Worm (Caenorhabditis elegans) whole organism, late embryonic: ENCODE measurements around the gene gadr-3.
A peak's percentile ranks its signal among the peaks of the same experiment; 100 is the strongest.

Source experiments
- C38D4.7 ChIP-seq: fragments of 200-800 bp; sonication (Bioruptor generic); optimal IDR thresholded peaks from 2 replicates; lab custom pipeline; 2018; ENCODE audit warnings: mild to moderate bottlenecking, missing genetic modification characterization, moderate library complexity, missing compliant biosample characterization
- F13H6.1 ChIP-seq: sonication (generic microtip); optimal IDR thresholded peaks from 2 replicates; lab custom pipeline; 2016; ENCODE audit warnings: missing genetic modification characterization, missing compliant biosample characterization
- K02D7.2 ChIP-seq: sonication (generic microtip); optimal IDR thresholded peaks from 2 replicates; lab custom pipeline; 2017; ENCODE audit warnings: mild to moderate bottlenecking, missing genetic modification characterization, missing compliant biosample characterization
- K09A11.1 ChIP-seq: sonication (generic microtip); optimal IDR thresholded peaks from 2 replicates; lab custom pipeline; 2017; ENCODE audit warnings: antibody characterized with exemption, mild to moderate bottlenecking, missing genetic modification characterization, missing compliant biosample characterization; ENCODE audit not compliant: insufficient read depth
- T23F11.4 ChIP-seq: fragments of 200-800 bp; sonication (Bioruptor generic); optimal IDR thresholded peaks from 2 replicates; lab custom pipeline; 2018; ENCODE audit warnings: mild to moderate bottlenecking, missing genetic modification characterization, missing compliant biosample characterization
- ahr-1 ChIP-seq: sonication (generic microtip); optimal IDR thresholded peaks from 2 replicates; lab custom pipeline; 2016; ENCODE audit warnings: missing genetic modification characterization, missing compliant biosample characterization
- ama-1 ChIP-seq: fragments of 150-350 bp; optimal IDR thresholded peaks from 2 replicates; lab custom pipeline; 2014
- ceh-14 ChIP-seq: sonication (generic microtip); optimal IDR thresholded peaks from 2 replicates; lab custom pipeline; 2016; ENCODE audit warnings: missing genotype, missing genetic modification characterization, missing compliant biosample characterization
- ceh-18 ChIP-seq: sonication (generic microtip); optimal IDR thresholded peaks from 2 replicates; lab custom pipeline; 2016; ENCODE audit warnings: missing genetic modification characterization, missing compliant biosample characterization
- ceh-19 ChIP-seq: fragments of 200-800 bp; sonication (Bioruptor generic); optimal IDR thresholded peaks from 2 replicates; lab custom pipeline; 2018; ENCODE audit warnings: mild to moderate bottlenecking, missing genetic modification characterization, missing compliant biosample characterization
- ceh-2 ChIP-seq: sonication (generic microtip); optimal IDR thresholded peaks from 2 replicates; lab custom pipeline; 2016; ENCODE audit warnings: missing genotype, missing genetic modification characterization, missing compliant biosample characterization
- ceh-22 ChIP-seq: sonication (generic microtip); optimal IDR thresholded peaks from 2 replicates; lab custom pipeline; 2017; ENCODE audit warnings: missing biosample characterization, missing genetic modification characterization
- ceh-31 ChIP-seq: sonication (generic microtip); optimal IDR thresholded peaks from 2 replicates; lab custom pipeline; 2016; ENCODE audit warnings: missing genetic modification characterization, missing compliant biosample characterization
- ceh-48 ChIP-seq: sonication (generic microtip); optimal IDR thresholded peaks from 2 replicates; lab custom pipeline; 2016; ENCODE audit warnings: missing genetic modification characterization, inconsistent platforms, missing compliant biosample characterization
- ceh-9 ChIP-seq: sonication (generic microtip); optimal IDR thresholded peaks from 2 replicates; lab custom pipeline; 2016; ENCODE audit warnings: mild to moderate bottlenecking, missing genetic modification characterization, inconsistent platforms, missing compliant biosample characterization
- dmd-4 ChIP-seq: sonication (generic microtip); optimal IDR thresholded peaks from 2 replicates; lab custom pipeline; 2016; ENCODE audit warnings: borderline replicate concordance, missing genetic modification characterization, missing compliant biosample characterization
- eyg-1 ChIP-seq: sonication (generic microtip); optimal IDR thresholded peaks from 2 replicates; lab custom pipeline; 2016; ENCODE audit warnings: missing genotype, missing genetic modification characterization, missing compliant biosample characterization
- fkh-10 ChIP-seq: fragments of 150-350 bp; optimal IDR thresholded peaks from 2 replicates; lab custom pipeline; 2014; ENCODE audit warnings: missing biosample characterization, missing genetic modification reagents, missing genetic modification characterization
- hlh-13 ChIP-seq: fragments of 200-800 bp; sonication (Bioruptor generic); optimal IDR thresholded peaks from 2 replicates; lab custom pipeline; 2018; ENCODE audit warnings: mild to moderate bottlenecking, missing genetic modification characterization, missing compliant biosample characterization
- hlh-30 ChIP-seq: sonication (generic microtip); optimal IDR thresholded peaks from 2 replicates; lab custom pipeline; 2017; ENCODE audit warnings: antibody characterized with exemption, missing genetic modification characterization, missing compliant biosample characterization; ENCODE audit not compliant: insufficient read depth
- hlh-6 ChIP-seq: sonication (generic microtip); optimal IDR thresholded peaks from 2 replicates; lab custom pipeline; 2016; ENCODE audit warnings: missing genotype, missing genetic modification characterization, missing compliant biosample characterization
- hlh-8 ChIP-seq: sonication (generic microtip); optimal IDR thresholded peaks from 2 replicates; lab custom pipeline; 2016; ENCODE audit warnings: missing genotype, missing genetic modification characterization, missing compliant biosample characterization
- lim-6 ChIP-seq: sonication (generic microtip); optimal IDR thresholded peaks from 2 replicates; lab custom pipeline; 2016; ENCODE audit warnings: missing genetic modification characterization, missing compliant biosample characterization
- madf-2 ChIP-seq: sonication (generic microtip); optimal IDR thresholded peaks from 2 replicates; lab custom pipeline; 2017; ENCODE audit warnings: missing genetic modification characterization, missing compliant biosample characterization
- nfya-1 ChIP-seq: sonication (generic microtip); optimal IDR thresholded peaks from 2 replicates; lab custom pipeline; 2017; ENCODE audit warnings: missing genetic modification characterization, mild to moderate bottlenecking, missing compliant biosample characterization, antibody characterized with exemption, moderate library complexity
- nhr-11 ChIP-seq: fragments of 150-350 bp; optimal IDR thresholded peaks from 2 replicates; lab custom pipeline; 2014; ENCODE audit warnings: missing biosample characterization, missing genetic modification characterization
- nhr-232 ChIP-seq: sonication (generic microtip); optimal IDR thresholded peaks from 2 replicates; lab custom pipeline; 2016; ENCODE audit warnings: missing genetic modification characterization, missing compliant biosample characterization
- npax-4 ChIP-seq: sonication (generic microtip); optimal IDR thresholded peaks from 2 replicates; lab custom pipeline; 2016; ENCODE audit warnings: missing genetic modification characterization, missing compliant biosample characterization
- odd-2 ChIP-seq: sonication (generic microtip); optimal IDR thresholded peaks from 2 replicates; lab custom pipeline; 2017; ENCODE audit warnings: antibody characterized with exemption, mild to moderate bottlenecking, missing genetic modification characterization, missing compliant biosample characterization
- pag-3 ChIP-seq: sonication (generic microtip); optimal IDR thresholded peaks from 2 replicates; lab custom pipeline; 2016; ENCODE audit warnings: missing compliant biosample characterization, missing genetic modification characterization, borderline replicate concordance
- pat-9 ChIP-seq: fragments of 200-800 bp; sonication (Bioruptor generic); optimal IDR thresholded peaks from 2 replicates; lab custom pipeline; 2018; ENCODE audit warnings: mild to moderate bottlenecking, missing genetic modification characterization, moderate library complexity, missing compliant biosample characterization
- pros-1 ChIP-seq: fragments of 150-350 bp; optimal IDR thresholded peaks from 2 replicates; lab custom pipeline; 2014; ENCODE audit warnings: missing biosample characterization, missing genetic modification reagents, missing genetic modification characterization
- rnt-1 ChIP-seq: sonication (generic microtip); optimal IDR thresholded peaks from 2 replicates; lab custom pipeline; 2016; ENCODE audit warnings: missing genetic modification characterization, missing compliant biosample characterization
- sdc-2 ChIP-seq: sonication (generic microtip); optimal IDR thresholded peaks from 2 replicates; lab custom pipeline; 2016; ENCODE audit warnings: missing genotype, missing genetic modification characterization, missing compliant biosample characterization
- sox-2 ChIP-seq: fragments of 200-800 bp; sonication (Bioruptor generic); IDR thresholded peaks from 2 replicates; pipeline ENCODE4 v1.3.6; 2022; ENCODE audit warnings: missing genetic modification reagents, missing genetic modification characterization, missing compliant biosample characterization
- sox-4 ChIP-seq: sonication (generic microtip); optimal IDR thresholded peaks from 2 replicates; lab custom pipeline; 2017; ENCODE audit warnings: mild to moderate bottlenecking, missing genetic modification characterization, inconsistent platforms, missing compliant biosample characterization
- syd-9 ChIP-seq: sonication (generic microtip); optimal IDR thresholded peaks from 2 replicates; lab custom pipeline; 2016; ENCODE audit warnings: mild to moderate bottlenecking, missing genetic modification characterization, moderate library complexity, missing compliant biosample characterization
- tbx-7 ChIP-seq: sonication (generic microtip); optimal IDR thresholded peaks from 2 replicates; lab custom pipeline; 2016; ENCODE audit warnings: missing genotype, missing genetic modification characterization, missing compliant biosample characterization
- unc-42 ChIP-seq: sonication (generic microtip); optimal IDR thresholded peaks from 2 replicates; lab custom pipeline; 2016; ENCODE audit warnings: missing genotype, missing genetic modification characterization, missing compliant biosample characterization
- ztf-16 ChIP-seq: sonication (generic microtip); optimal IDR thresholded peaks from 2 replicates; lab custom pipeline; 2017; ENCODE audit warnings: missing genetic modification characterization, missing compliant biosample characterization

The gadr-3 gene

ce11 chrIII:6317345-6317744 lies 31.6 kb upstream of the gadr-3 start:
- TF ChIP-seq madf-2 (tag; lab: Kevin White, UChicago) (no peak), hlh-30 (tag; lab: Kevin White, UChicago) (no peak), hlh-13 (GFP tag; lab: Kevin White, UChicago) (no peak), ceh-18 (tag; lab: Kevin White, UChicago) (no peak), pat-9 (no peak), pros-1 (tag; lab: Kevin White, UChicago) (no peak), fkh-10 (peak; percentile 84), hlh-8 (tag; lab: Kevin White, UChicago) (no peak), T23F11.4 (GFP tag; lab: Kevin White, UChicago) (no peak), nhr-232 (tag; lab: Kevin White, UChicago) (no peak), eyg-1 (no peak), ceh-19 (no peak), ama-1 (lab: Kevin White, UChicago) (no peak), F13H6.1 (no peak), unc-42 (tag; lab: Kevin White, UChicago) (peak; percentile 99), nhr-11 (no peak), ceh-14 (tag; lab: Kevin White, UChicago) (no peak)

- TF ChIP-seq pat-9 (no peak), hlh-8 (tag; lab: Kevin White, UChicago) (no peak), odd-2 (tag; lab: Kevin White, UChicago) (no peak), C38D4.7 (GFP tag; lab: Kevin White, UChicago) (no peak), ceh-2 (tag; lab: Kevin White, UChicago) (no peak), sox-2 (GFP tag; lab: Robert Waterston, UW) (no peak), npax-4 (tag; lab: Kevin White, UChicago) (no peak), pag-3 (tag; lab: Kevin White, UChicago) (no peak), syd-9 (tag; lab: Kevin White, UChicago) (no peak), madf-2 (tag; lab: Kevin White, UChicago) (no peak), K09A11.1 (no peak), ahr-1 (tag; lab: Kevin White, UChicago) (no peak), ceh-19 (no peak), ceh-22 (tag; lab: Kevin White, UChicago) (no peak), nfya-1 (no peak), hlh-6 (no peak), tbx-7 (no peak), unc-42 (tag; lab: Kevin White, UChicago) (no peak), ztf-16 (tag; lab: Kevin White, UChicago) (no peak)
Measured at ce11 chrIII:6316795-6317194, 31.0 kb upstream of the gadr-3 start.

ce11 chrIII:6315515-6315914 lies 29.7 kb upstream of the gadr-3 start:
- TF ChIP-seq ceh-48 (tag; lab: Kevin White, UChicago) (no peak), sox-2 (GFP tag; lab: Robert Waterston, UW) (no peak), lim-6 (tag; lab: Kevin White, UChicago) (no peak), dmd-4 (tag; lab: Kevin White, UChicago) (no peak), nfya-1 (no peak), ceh-14 (tag; lab: Kevin White, UChicago) (no peak), rnt-1 (no peak), K02D7.2 (tag; lab: Kevin White, UChicago) (no peak), sdc-2 (no peak), sox-4 (tag; lab: Kevin White, UChicago) (no peak), eyg-1 (no peak), ceh-9 (tag; lab: Kevin White, UChicago) (no peak), ztf-16 (tag; lab: Kevin White, UChicago) (no peak), npax-4 (tag; lab: Kevin White, UChicago) (no peak), unc-42 (tag; lab: Kevin White, UChicago) (no peak), ceh-31 (no peak)
